Fruit fly (Drosophila melanogaster): ENCODE results near the gene CG4751.

CG4751 gene

dm6 chr2L:11119966-11120517 is 10.5 kb upstream of the CG4751 start, which contains the start of gene CG6230:
CG6230 (minus strand) TSS chr2L:11120319.
- TF ChIP-seq inv (GFP tag; IDR thresholded peaks at IDR 0.05; ENCODE audit: partially characterized antibody) (0 out of 2 replicates have a peak, but pooled peaks have one; percentile 34), eyg (GFP tag; optimal IDR thresholded peaks at IDR 0.05) (no peak), CG9876 (GFP tag; optimal IDR thresholded peaks at IDR 0.05) (no peak), CG7745 (tag; optimal IDR thresholded peaks at IDR 0.05) (no peak), bbx (GFP tag; IDR thresholded peaks at IDR 0.05; ENCODE audit: partially characterized antibody) (peak; percentile 73), CG14014 (GFP tag; IDR thresholded peaks at IDR 0.05) (no peak), Fer3 (tag; optimal IDR thresholded peaks at IDR 0.05) (no peak), CG12104 (GFP tag; optimal IDR thresholded peaks at IDR 0.05) (no peak), CG30403 (GFP tag; optimal IDR thresholded peaks at IDR 0.05) (no peak), onecut (GFP tag; IDR thresholded peaks at IDR 0.05) (no peak), CG15514 (GFP tag; optimal IDR thresholded peaks at IDR 0.05) (peak; percentile 16), CG18764 (GFP tag; optimal IDR thresholded peaks at IDR 0.05) (no peak), Nf-YC (tag; optimal IDR thresholded peaks at IDR 0.05) (no peak), ato (GFP tag; IDR thresholded peaks at IDR 0.05; ENCODE audit: partially characterized antibody) (peak; percentile 64), Eip74EF (GFP tag; optimal IDR thresholded peaks at IDR 0.05) (no peak), CG5180 (GFP tag; optimal IDR thresholded peaks at IDR 0.05) (no peak), cas (GFP tag; IDR thresholded peaks at IDR 0.05) (no peak), CG6683 (GFP tag; optimal IDR thresholded peaks at IDR 0.05) (no peak), btn (GFP tag; optimal IDR thresholded peaks at IDR 0.05) (no peak), Oli (tag; optimal IDR thresholded peaks at IDR 0.05) (no peak), Dfd (GFP tag; optimal IDR thresholded peaks at IDR 0.05) (no peak), sna (GFP tag; IDR thresholded peaks at IDR 0.05; ENCODE audit: partially characterized antibody) (peak; percentile 60), CG4707 (GFP tag; optimal IDR thresholded peaks at IDR 0.05) (no peak), gro (GFP tag; optimal IDR thresholded peaks at IDR 0.05) (no peak), CG42726 (GFP tag; IDR thresholded peaks at IDR 0.05; ENCODE audit: partially characterized antibody) (no peak), CG14710 (tag; optimal IDR thresholded peaks at IDR 0.05) (peak; percentile 3), vnd (GFP tag; IDR thresholded peaks at IDR 0.05; ENCODE audit: partially characterized antibody) (no peak), hb (GFP tag; IDR thresholded peaks at IDR 0.05; ENCODE audit: partially characterized antibody) (no peak), MESR4 (GFP tag; optimal IDR thresholded peaks at IDR 0.05) (peak; percentile 52), az2 (GFP tag; optimal IDR thresholded peaks at IDR 0.05) (no peak), CG30431 (GFP tag; optimal IDR thresholded peaks at IDR 0.05) (no peak), dan (GFP tag; IDR thresholded peaks at IDR 0.05) (no peak), CG12071 (GFP tag; optimal IDR thresholded peaks at IDR 0.05) (no peak), CG6175 (GFP tag; IDR thresholded peaks at IDR 0.05) (no peak), nmo (GFP tag; optimal IDR thresholded peaks at IDR 0.05) (peak; percentile 9), CG17612 (GFP tag; IDR thresholded peaks at IDR 0.05) (no peak), ewg (GFP tag; optimal IDR thresholded peaks at IDR 0.05) (no peak), sisA (GFP tag; IDR thresholded peaks at IDR 0.05) (no peak), Gsc (GFP tag; IDR thresholded peaks at IDR 0.05) (no peak), CG9817 (tag; optimal IDR thresholded peaks at IDR 0.05) (no peak), sc (optimal IDR thresholded peaks at IDR 0.05) (no peak), sc (GFP tag; optimal IDR thresholded peaks at IDR 0.05) (no peak), E2f2 (GFP tag; IDR thresholded peaks at IDR 0.05) (peak; percentile 90), CG30020 (tag; optimal IDR thresholded peaks at IDR 0.05) (no peak), Doc3 (GFP tag; IDR thresholded peaks at IDR 0.05; ENCODE audit: partially characterized antibody) (peak; percentile 51; the same call in 1 of the 3 replicates), CG13296 (GFP tag; optimal IDR thresholded peaks at IDR 0.05) (no peak), CG15011 (GFP tag; optimal IDR thresholded peaks at IDR 0.05) (no peak), Awh (GFP tag; IDR thresholded peaks at IDR 0.05) (no peak), Bgb (GFP tag; IDR thresholded peaks at IDR 0.05; ENCODE audit: partially characterized antibody) (peak; percentile 71)

Measured in whole organism, embryonic.